Fruit fly (Drosophila melanogaster): ENCODE results near the gene esc.

dm6 chr2L:11844278-11844677 is 15.1 kb upstream of the esc start:
- TF ChIP-seq Pif1A (GFP tag; optimal IDR thresholded peaks at IDR 0.05) (no peak), CG12605 (GFP tag; IDR thresholded peaks at IDR 0.05) (no peak), D1 (tag; optimal IDR thresholded peaks at IDR 0.05) (no peak), Snoo (tag; optimal IDR thresholded peaks at IDR 0.05) (no peak), CG34367 (tag; optimal IDR thresholded peaks at IDR 0.05) (no peak), CG9948 (tag; optimal IDR thresholded peaks at IDR 0.05) (no peak), CG8159 (tag; optimal IDR thresholded peaks at IDR 0.05) (no peak), CG32121 (GFP tag; IDR thresholded peaks at IDR 0.05) (no peak), CG17806 (tag; optimal IDR thresholded peaks at IDR 0.05) (no peak), CG15710 (tag; optimal IDR thresholded peaks at IDR 0.05) (no peak), CG8301 (tag; optimal IDR thresholded peaks at IDR 0.05) (no peak), CG10348 (GFP tag; IDR thresholded peaks at IDR 0.05) (no peak), Ets98B (GFP tag; IDR thresholded peaks at IDR 0.05) (no peak)
